Fruit fly (Drosophila melanogaster) whole organism, adult: ENCODE data around the gene P5CS.

Source experiments
- CG11617 ChIP-seq: fragments of 200-800 bp; sonication (Bioruptor generic); optimal IDR thresholded peaks from 2 replicates; lab custom pipeline; 2017; ENCODE audit warnings: mild to moderate bottlenecking, missing biosample characterization, missing genetic modification reagents, missing genetic modification characterization
- CG14711 ChIP-seq: fragments of 200-800 bp; sonication (Bioruptor generic); optimal IDR thresholded peaks from 2 replicates; lab custom pipeline; 2018; ENCODE audit warnings: missing biosample characterization, mild to moderate bottlenecking, missing genetic modification characterization, moderate library complexity
- CG1620 ChIP-seq: fragments of 200-800 bp; sonication (Bioruptor generic); optimal IDR thresholded peaks from 2 replicates; lab custom pipeline; 2016; ENCODE audit warnings: missing biosample characterization, missing genetic modification characterization
- CG5204 ChIP-seq: fragments of 200-800 bp; sonication (Bioruptor generic); optimal IDR thresholded peaks from 2 replicates; lab custom pipeline; 2016; ENCODE audit warnings: missing biosample characterization, missing genetic modification characterization
- CG7045 ChIP-seq: fragments of 200-800 bp; sonication (Bioruptor generic); optimal IDR thresholded peaks from 2 replicates; lab custom pipeline; 2017; ENCODE audit warnings: missing biosample characterization, mild to moderate bottlenecking, missing genetic modification characterization
- CG7101 ChIP-seq: fragments of 200-800 bp; sonication (Bioruptor generic); optimal IDR thresholded peaks from 2 replicates; lab custom pipeline; 2018; ENCODE audit warnings: missing biosample characterization, mild to moderate bottlenecking, missing genetic modification characterization, moderate library complexity
- Clk ChIP-seq: fragments of 200-800 bp; sonication (Bioruptor generic); optimal IDR thresholded peaks from 2 replicates; lab custom pipeline; 2017; ENCODE audit warnings: missing biosample characterization, missing genetic modification characterization
- Mnt ChIP-seq: fragments of 200-800 bp; sonication (Bioruptor generic); optimal IDR thresholded peaks from 2 replicates; lab custom pipeline; 2016; ENCODE audit warnings: missing biosample characterization, mild to moderate bottlenecking, missing genetic modification characterization
- cnc ChIP-seq, 2 experiments: fragments of >200 bp; optimal IDR thresholded peaks; 2 replicates each; lab custom pipeline; 2017
- kay ChIP-seq: fragments of 200-800 bp; sonication (Bioruptor generic); peaks from one replicate; lab custom pipeline; 2016; ENCODE audit warnings: missing biosample characterization, missing genetic modification characterization, borderline replicate concordance
- ovo ChIP-seq: fragments of 200-800 bp; sonication (Bioruptor generic); optimal IDR thresholded peaks from 2 replicates; lab custom pipeline; 2016; ENCODE audit warnings: missing biosample characterization, missing genetic modification characterization
- pad ChIP-seq: fragments of 200-800 bp; sonication (Bioruptor generic); optimal IDR thresholded peaks from 3 replicates; lab custom pipeline; 2017; ENCODE audit warnings: missing biosample characterization, missing genetic modification characterization, mild to moderate bottlenecking, moderate library complexity, missing genetic modification reagents
- tj ChIP-seq: fragments of 200-800 bp; sonication (Bioruptor generic); optimal IDR thresholded peaks from 3 replicates; lab custom pipeline; 2017; ENCODE audit warnings: missing biosample characterization, mild to moderate bottlenecking, missing genetic modification characterization, moderate library complexity
- toe ChIP-seq: fragments of 200-800 bp; sonication (Bioruptor generic); optimal IDR thresholded peaks from 2 replicates; lab custom pipeline; 2016; ENCODE audit warnings: missing biosample characterization, missing genetic modification characterization

DNA sequence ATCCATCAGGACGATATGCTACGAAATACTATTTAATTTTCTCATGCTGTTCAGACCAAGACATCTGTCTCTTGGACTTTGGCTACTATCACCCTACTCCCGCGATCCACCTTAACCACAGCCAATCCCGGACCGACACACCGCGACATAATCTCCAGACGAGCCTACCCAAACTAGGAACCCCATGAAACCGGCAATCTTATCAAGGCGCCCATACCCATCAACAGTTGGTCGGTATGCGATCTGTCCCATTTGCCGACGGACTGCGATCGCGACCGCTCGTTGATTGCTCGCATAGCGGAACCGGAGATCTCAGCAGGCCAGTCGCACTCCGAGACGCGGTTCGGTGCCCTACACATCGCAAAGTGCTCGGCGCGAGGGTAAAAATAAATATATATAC, 37.3 kb upstream of the P5CS start, which contains the start of gene SLC22A:
- TF ChIP-seq CG1620 (GFP tag; lab: Kevin White, UChicago) = no peak
- TF ChIP-seq CG14711 (tag; lab: Kevin White, UChicago) = no peak
- TF ChIP-seq toe = no peak
- TF ChIP-seq cnc (optimal IDR thresholded peaks at IDR 0.05; lab: Kevin White, UChicago) = no peak
- no peak for TF ChIP-seq tj (GFP tag; lab: Kevin White, UChicago)
- no peak for TF ChIP-seq pad (GFP tag; lab: Kevin White, UChicago)
- TF ChIP-seq CG5204 (GFP tag; lab: Kevin White, UChicago) = no peak
- no peak for TF ChIP-seq ovo (GFP tag; lab: Kevin White, UChicago)
- TF ChIP-seq Mnt (GFP tag; lab: Kevin White, UChicago) = no peak
- TF ChIP-seq CG11617 (GFP tag; lab: Kevin White, UChicago) = no peak
- TF ChIP-seq CG7101 (tag; lab: Kevin White, UChicago) = no peak
- no peak for TF ChIP-seq kay (GFP tag; lab: Kevin White, UChicago)
- TF ChIP-seq Clk (GFP tag; lab: Kevin White, UChicago) = no peak
- TF ChIP-seq CG7045 (GFP tag; lab: Kevin White, UChicago) = no peak
